Fruit fly (Drosophila melanogaster): ENCODE measurements around the gene CG31612.

DNA sequence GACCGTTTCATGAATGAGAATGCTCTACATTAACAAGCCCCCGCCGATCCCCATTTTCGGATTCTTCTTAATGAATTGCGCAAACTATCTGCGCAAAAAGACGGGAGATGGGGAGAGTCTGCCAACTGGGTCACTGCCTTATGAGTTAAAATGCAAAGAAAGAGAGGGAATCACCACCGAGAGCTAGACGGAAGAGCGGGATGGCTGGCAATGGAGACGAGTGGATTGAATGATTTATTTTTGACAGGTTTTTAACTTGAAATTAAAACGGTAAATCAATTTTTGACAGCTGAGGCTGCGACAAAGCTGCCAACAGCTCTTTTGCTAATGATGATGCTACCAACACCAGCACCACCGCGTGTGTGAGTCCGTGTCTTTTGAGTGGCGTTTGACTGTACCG, 8.9 kb upstream of the CG31612 start:
- TF ChIP-seq Abd-B (GFP tag; optimal IDR thresholded peaks at IDR 0.05) (no peak), br (GFP tag; optimal IDR thresholded peaks at IDR 0.05) (no peak), Sp1 (GFP tag; optimal IDR thresholded peaks at IDR 0.05) (no peak), foxo (GFP tag; optimal IDR thresholded peaks at IDR 0.05) (no peak), brk (GFP tag; optimal IDR thresholded peaks at IDR 0.05) (no peak), CG9705 (GFP tag; optimal IDR thresholded peaks at IDR 0.05) (no peak), woc (GFP tag; optimal IDR thresholded peaks at IDR 0.05) (no peak), CG32264 (GFP tag; optimal IDR thresholded peaks at IDR 0.05) (no peak), psq (GFP tag; optimal IDR thresholded peaks at IDR 0.05) (no peak), lola (GFP tag; optimal IDR thresholded peaks at IDR 0.05) (no peak)
